Worm (Caenorhabditis elegans) whole organism, mixed stage, embryonic: ENCODE data around the gene F37C12.14.

Experiments used
- M03D4.4 ChIP-seq: sonication (generic microtip); optimal IDR thresholded peaks from 2 replicates; lab custom pipeline; 2017; ENCODE audit warnings: mild to moderate bottlenecking, missing genetic modification characterization, missing compliant biosample characterization
- bed-3 ChIP-seq: fragments of 200-800 bp; sonication (Bioruptor generic); optimal IDR thresholded peaks from 3 replicates; lab custom pipeline; 2018; ENCODE audit warnings: mild to moderate bottlenecking, missing genetic modification characterization, moderate library complexity, missing compliant biosample characterization
- blmp-1 ChIP-seq: fragments of 150-350 bp; optimal IDR thresholded peaks from 2 replicates; lab custom pipeline; 2014; ENCODE audit warnings: missing biosample characterization, missing genetic modification characterization
- ceh-39 ChIP-seq: fragments of 150-350 bp; optimal IDR thresholded peaks from 2 replicates; lab custom pipeline; 2014; ENCODE audit warnings: missing biosample characterization, missing genetic modification characterization
- ceh-43 ChIP-seq: fragments of 200-800 bp; sonication (Bioruptor generic); optimal IDR thresholded peaks from 2 replicates; lab custom pipeline; 2018; ENCODE audit warnings: mild to moderate bottlenecking, missing genetic modification characterization, moderate library complexity, missing compliant biosample characterization
- ceh-83 ChIP-seq: fragments of 200-800 bp; sonication (Bioruptor generic); optimal IDR thresholded peaks from 2 replicates; lab custom pipeline; 2018; ENCODE audit warnings: mild to moderate bottlenecking, missing genetic modification characterization, missing compliant biosample characterization
- ces-1 ChIP-seq: fragments of 150-350 bp; optimal IDR thresholded peaks from 2 replicates; lab custom pipeline; 2014; ENCODE audit warnings: missing biosample characterization, missing genetic modification reagents, missing genetic modification characterization
- cnd-1 ChIP-seq: fragments of 200-800 bp; sonication (Bioruptor generic); optimal IDR thresholded peaks from 2 replicates; lab custom pipeline; 2018; ENCODE audit warnings: mild to moderate bottlenecking, missing genetic modification characterization, missing compliant biosample characterization
- drap-1 ChIP-seq: fragments of 200-800 bp; sonication (Bioruptor generic); optimal IDR thresholded peaks from 3 replicates; lab custom pipeline; 2018; ENCODE audit warnings: mild to moderate bottlenecking, missing genetic modification characterization, missing compliant biosample characterization
- elt-1 ChIP-seq: sonication (generic microtip); optimal IDR thresholded peaks from 2 replicates; lab custom pipeline; 2017; ENCODE audit warnings: missing genetic modification characterization, mild to moderate bottlenecking, missing compliant biosample characterization, antibody characterized with exemption, moderate library complexity, borderline replicate concordance; ENCODE audit not compliant: insufficient read depth
- elt-3 ChIP-seq: fragments of 150-350 bp; optimal IDR thresholded peaks from 2 replicates; lab custom pipeline; 2014; ENCODE audit warnings: missing biosample characterization, missing genetic modification characterization
- flh-1 ChIP-seq: fragments of 200-800 bp; sonication (Bioruptor generic); optimal IDR thresholded peaks from 2 replicates; lab custom pipeline; 2018; ENCODE audit warnings: mild to moderate bottlenecking, missing genetic modification characterization, moderate library complexity, missing compliant biosample characterization
- ham-2 ChIP-seq: fragments of 200-800 bp; sonication (Bioruptor generic); optimal IDR thresholded peaks from 2 replicates; lab custom pipeline; 2018; ENCODE audit warnings: mild to moderate bottlenecking, missing genetic modification characterization, missing compliant biosample characterization
- hlh-1 ChIP-seq: fragments of 150-350 bp; optimal IDR thresholded peaks from 2 replicates; lab custom pipeline; 2014; ENCODE audit warnings: missing biosample characterization, missing genetic modification reagents, missing genetic modification characterization
- lin-13 ChIP-seq: fragments of 150-350 bp; optimal IDR thresholded peaks from 2 replicates; lab custom pipeline; 2014; ENCODE audit warnings: missing biosample characterization, missing genetic modification characterization
- lin-32 ChIP-seq: fragments of 200-800 bp; sonication (Bioruptor generic); optimal IDR thresholded peaks from 2 replicates; lab custom pipeline; 2018; ENCODE audit warnings: mild to moderate bottlenecking, missing genetic modification characterization, missing compliant biosample characterization
- lsy-2 ChIP-seq: fragments of 150-350 bp; optimal IDR thresholded peaks from 2 replicates; lab custom pipeline; 2014; ENCODE audit warnings: missing biosample characterization, missing genetic modification characterization
- mab-5 ChIP-seq: fragments of 150-350 bp; optimal IDR thresholded peaks from 2 replicates; lab custom pipeline; 2014; ENCODE audit warnings: missing biosample characterization, missing genetic modification characterization
- mep-1 ChIP-seq: fragments of 150-350 bp; optimal IDR thresholded peaks from 2 replicates; lab custom pipeline; 2017; ENCODE audit warnings: missing biosample characterization, missing genetic modification reagents, missing genetic modification characterization, inconsistent platforms
- mls-2 ChIP-seq: sonication (generic microtip); optimal IDR thresholded peaks from 2 replicates; lab custom pipeline; 2016; ENCODE audit warnings: mild to moderate bottlenecking, missing genetic modification characterization, moderate library complexity, missing compliant biosample characterization
- nhr-12 ChIP-seq: fragments of 150-350 bp; optimal IDR thresholded peaks from 2 replicates; lab custom pipeline; 2014; ENCODE audit warnings: missing biosample characterization, missing genetic modification characterization
- nhr-2 ChIP-seq: fragments of 150-350 bp; optimal IDR thresholded peaks from 2 replicates; lab custom pipeline; 2014; ENCODE audit warnings: missing biosample characterization, missing genetic modification characterization
- nhr-237 ChIP-seq: fragments of 150-350 bp; optimal IDR thresholded peaks from 2 replicates; lab custom pipeline; 2014; ENCODE audit warnings: missing biosample characterization, missing genetic modification characterization
- nhr-28 ChIP-seq: fragments of 150-350 bp; optimal IDR thresholded peaks from 2 replicates; lab custom pipeline; 2014; ENCODE audit warnings: missing biosample characterization, missing genetic modification characterization
- nhr-76 ChIP-seq: sonication (generic microtip); optimal IDR thresholded peaks from 2 replicates; lab custom pipeline; 2017; ENCODE audit warnings: missing biosample characterization, missing genetic modification characterization
- pha-4 ChIP-seq: fragments of 150-350 bp; optimal IDR thresholded peaks from 2 replicates; lab custom pipeline; 2018; ENCODE audit warnings: missing biosample characterization, missing genetic modification reagents, missing genetic modification characterization
- sem-2 ChIP-seq: fragments of 200-800 bp; sonication (Bioruptor generic); optimal IDR thresholded peaks from 2 replicates; lab custom pipeline; 2018; ENCODE audit warnings: mild to moderate bottlenecking, missing genetic modification characterization, missing compliant biosample characterization
- snpc-4 ChIP-seq: fragments of 150-350 bp; optimal IDR thresholded peaks from 2 replicates; lab custom pipeline; 2014; ENCODE audit warnings: missing biosample characterization, missing genetic modification characterization
- sptf-1 ChIP-seq: sonication (generic microtip); optimal IDR thresholded peaks from 2 replicates; lab custom pipeline; 2017; ENCODE audit warnings: mild to moderate bottlenecking, missing genetic modification characterization, moderate library complexity, missing compliant biosample characterization
- tbx-8 ChIP-seq: fragments of 200-800 bp; sonication (Bioruptor generic); optimal IDR thresholded peaks from 2 replicates; lab custom pipeline; 2018; ENCODE audit warnings: mild to moderate bottlenecking, missing genetic modification characterization, moderate library complexity, missing compliant biosample characterization
- unc-120 ChIP-seq: sonication (generic microtip); optimal IDR thresholded peaks from 2 replicates; lab custom pipeline; 2017; ENCODE audit warnings: missing genetic modification characterization, missing compliant biosample characterization; ENCODE audit not compliant: poor library complexity, severe bottlenecking
- unc-39 ChIP-seq: fragments of 150-350 bp; optimal IDR thresholded peaks from 2 replicates; lab custom pipeline; 2014; ENCODE audit warnings: missing biosample characterization, missing genetic modification characterization
- unc-62 ChIP-seq: fragments of 150-350 bp; optimal IDR thresholded peaks from 2 replicates; lab custom pipeline; 2014; ENCODE audit warnings: missing biosample characterization, missing genetic modification reagents, missing genetic modification characterization
- zip-8 ChIP-seq: fragments of 150-350 bp; optimal IDR thresholded peaks from 2 replicates; lab custom pipeline; 2014; ENCODE audit warnings: missing biosample characterization, missing genetic modification characterization
- ztf-11 ChIP-seq: fragments of 150-350 bp; optimal IDR thresholded peaks from 2 replicates; lab custom pipeline; 2014; ENCODE audit warnings: missing biosample characterization, missing genetic modification characterization

Gene F37C12.14

DNA sequence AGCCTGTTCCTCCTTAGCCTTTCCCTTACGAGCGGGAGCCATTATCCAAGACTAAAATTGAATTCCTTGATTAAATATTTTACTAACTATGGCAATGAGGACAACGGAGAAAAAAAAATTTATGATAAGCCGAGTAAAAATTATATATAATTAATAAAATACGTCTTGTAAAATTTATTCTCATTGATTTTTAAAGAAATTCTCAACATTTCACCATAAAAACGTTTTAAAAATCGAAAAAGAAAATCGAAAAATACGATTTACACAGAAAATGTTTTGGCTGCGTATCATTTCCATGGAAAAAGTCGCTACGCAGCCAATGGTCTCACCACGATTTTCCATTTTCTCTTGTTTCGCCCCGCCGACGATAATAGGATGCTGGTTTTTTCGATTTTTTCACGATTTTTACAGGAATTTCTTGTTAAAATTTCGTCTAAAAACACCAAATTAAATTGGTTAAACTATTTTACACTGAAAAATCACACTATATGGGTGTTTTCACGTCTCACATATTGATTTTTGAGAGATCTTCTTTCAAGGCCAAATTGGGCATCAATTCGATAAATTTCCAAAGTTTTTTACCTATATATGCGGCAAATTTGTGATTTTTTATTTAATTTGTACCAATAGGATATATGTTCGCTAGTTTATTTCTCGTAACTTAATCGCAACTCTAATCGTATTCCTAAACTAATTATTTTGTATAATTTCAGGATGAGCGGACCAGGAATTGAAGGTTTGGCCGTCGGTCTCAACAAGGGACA lies 5.7 kb downstream of the F37C12.14 start, which contains the start of the genes rps-14 and rpl-36:
TSS of gene rps-14 (minus strand) at position 51 of the 764 bp plus-strand sequence.
TSS of gene rpl-36 (plus strand) at position 714 of the 764 bp plus-strand sequence.
- no peak for TF ChIP-seq elt-3 (tag; lab: Kevin White, UChicago)
- no peak for TF ChIP-seq mls-2 (tag; lab: Kevin White, UChicago)
- TF ChIP-seq cnd-1 (tag; lab: Kevin White, UChicago): no peak
- TF ChIP-seq ceh-43: no peak
- TF ChIP-seq unc-39: no peak
- TF ChIP-seq ces-1 (GFP tag; lab: Kevin White, UChicago): peak; percentile 41
- no peak for TF ChIP-seq elt-1 (tag; lab: Kevin White, UChicago)
- TF ChIP-seq flh-1 (GFP tag; lab: Kevin White, UChicago): no peak
- peak; percentile 4 for TF ChIP-seq hlh-1 (tag; lab: Kevin White, UChicago)
- TF ChIP-seq lin-32 (GFP tag; lab: Kevin White, UChicago): no peak
- peak; percentile 16 for TF ChIP-seq nhr-2
- TF ChIP-seq ztf-11: no peak
- peak; percentile 87 for TF ChIP-seq lin-13
- peak; percentile 76 for TF ChIP-seq ceh-39
- no peak for TF ChIP-seq tbx-8
- TF ChIP-seq nhr-12 (tag; lab: Kevin White, UChicago): no peak
- no peak for TF ChIP-seq ham-2 (GFP tag; lab: Kevin White, UChicago)
- no peak for TF ChIP-seq unc-120 (tag; lab: Kevin White, UChicago)
- TF ChIP-seq pha-4: peak; percentile 86
- TF ChIP-seq snpc-4 (tag; lab: Kevin White, UChicago): no peak
- no peak for TF ChIP-seq ceh-83 (GFP tag; lab: Kevin White, UChicago)
- TF ChIP-seq M03D4.4 (tag; lab: Kevin White, UChicago): peak; percentile 66
- peak; percentile 86 for TF ChIP-seq lsy-2 (tag; lab: Kevin White, UChicago)
- peak; percentile 91 for TF ChIP-seq mep-1 (tag; lab: Kevin White, UChicago)
- no peak for TF ChIP-seq nhr-76 (tag; lab: Kevin White, UChicago)
- peak; percentile 57 for TF ChIP-seq sptf-1 (tag; lab: Kevin White, UChicago)
- TF ChIP-seq bed-3 (GFP tag; lab: Kevin White, UChicago): no peak
- TF ChIP-seq mab-5 (tag; lab: Kevin White, UChicago): no peak
- no peak for TF ChIP-seq unc-62 (GFP tag; lab: Kevin White, UChicago)
- no peak for TF ChIP-seq sem-2 (GFP tag; lab: Kevin White, UChicago)
- no peak for TF ChIP-seq drap-1 (GFP tag; lab: Kevin White, UChicago)
- peak; percentile 15 for TF ChIP-seq blmp-1 (tag; lab: Kevin White, UChicago)
- no peak for TF ChIP-seq nhr-28
- peak; percentile 92 for TF ChIP-seq nhr-237 (tag; lab: Kevin White, UChicago)

ce11 chrIII:7178497-7178896 lies 6.9 kb downstream of the F37C12.14 start:
- TF ChIP-seq drap-1 (GFP tag; lab: Kevin White, UChicago) (no peak), ham-2 (GFP tag; lab: Kevin White, UChicago) (no peak), hlh-1 (tag; lab: Kevin White, UChicago) (no peak), nhr-12 (tag; lab: Kevin White, UChicago) (no peak), M03D4.4 (tag; lab: Kevin White, UChicago) (no peak), mep-1 (tag; lab: Kevin White, UChicago) (no peak), unc-62 (GFP tag; lab: Kevin White, UChicago) (no peak)

DNA sequence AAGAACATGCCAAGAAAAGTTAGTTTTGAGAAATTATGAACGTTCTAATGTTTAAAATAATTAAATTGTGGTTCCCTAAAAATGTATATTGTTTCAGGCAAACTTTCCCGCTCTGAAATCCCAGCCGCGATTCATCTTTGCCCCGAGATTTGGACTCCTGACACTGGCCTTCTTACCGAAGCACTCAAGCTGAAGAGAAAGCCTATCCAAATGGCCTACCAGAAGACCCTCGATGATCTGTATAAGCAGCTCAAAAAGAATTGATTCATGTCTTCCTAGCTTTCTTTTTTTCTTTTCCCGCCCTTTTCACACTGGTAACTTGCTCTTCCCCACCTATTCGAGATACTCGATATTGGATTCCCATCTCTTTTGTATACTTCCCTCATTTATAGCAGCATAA lies 15.3 kb downstream of the F37C12.14 start:
- TF ChIP-seq ham-2 (GFP tag; lab: Kevin White, UChicago): no peak
- TF ChIP-seq, all 35 proteins: peak for 0

DNA sequence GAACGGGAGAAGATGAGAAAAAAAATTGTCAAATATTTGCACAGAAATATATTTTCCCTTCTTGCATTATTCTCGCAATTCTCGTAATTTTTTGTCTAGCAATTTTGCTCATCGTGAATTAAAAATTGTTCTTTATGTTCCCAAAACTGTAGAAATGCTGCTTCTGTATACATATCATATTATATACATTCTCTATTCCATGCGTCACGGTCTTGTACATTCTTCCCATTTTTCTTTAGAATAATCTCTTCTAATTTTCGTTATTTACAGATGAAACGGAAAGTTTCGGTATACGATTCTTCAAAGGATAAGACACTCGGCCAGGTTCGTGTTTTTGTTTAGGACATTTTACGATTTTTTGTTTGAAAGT lies 17.8 kb downstream of the F37C12.14 start, which contains the start of gene acs-4:
TSS of gene acs-4 (plus strand) at position 271 of the 370 bp plus-strand sequence.
- TF ChIP-seq nhr-76 (tag; lab: Kevin White, UChicago) (no peak), sem-2 (GFP tag; lab: Kevin White, UChicago) (no peak), nhr-12 (tag; lab: Kevin White, UChicago) (no peak), elt-3 (tag; lab: Kevin White, UChicago) (no peak), flh-1 (GFP tag; lab: Kevin White, UChicago) (no peak), snpc-4 (tag; lab: Kevin White, UChicago) (no peak), unc-62 (GFP tag; lab: Kevin White, UChicago) (no peak), nhr-237 (tag; lab: Kevin White, UChicago) (no peak), nhr-28 (no peak), hlh-1 (tag; lab: Kevin White, UChicago) (no peak), tbx-8 (no peak), blmp-1 (tag; lab: Kevin White, UChicago) (no peak), ceh-39 (no peak), bed-3 (GFP tag; lab: Kevin White, UChicago) (no peak), ceh-83 (GFP tag; lab: Kevin White, UChicago) (no peak), zip-8 (tag; lab: Kevin White, UChicago) (no peak), pha-4 (no peak), lin-13 (no peak)
